Worm (Caenorhabditis elegans) whole organism, L3 larva: ENCODE results near the gene C17B7.4.

Source experiments
- ama-1 ChIP-seq: fragments of 150-350 bp; optimal IDR thresholded peaks from 2 replicates; lab custom pipeline; 2018
- ceh-82 ChIP-seq: fragments of 150-350 bp; optimal IDR thresholded peaks from 2 replicates; lab custom pipeline; 2014; ENCODE audit warnings: missing biosample characterization, missing genetic modification characterization
- elt-1 ChIP-seq: fragments of 150-350 bp; optimal IDR thresholded peaks from 2 replicates; lab custom pipeline; 2014; ENCODE audit warnings: missing biosample characterization, missing genetic modification characterization
- elt-3 ChIP-seq, 3 experiments: fragments of 150-350 bp in 1 of 3; sonication (generic microtip) in 2 of 3; optimal IDR thresholded peaks; 2 replicates in 2 of 3; 4 replicates in 1 of 3; lab custom pipeline; 2014 to 2017; ENCODE audit warnings: missing biosample characterization in 3 of 3, missing genetic modification characterization in 3 of 3
- fkh-10 ChIP-seq: sonication (generic microtip); optimal IDR thresholded peaks from 2 replicates; lab custom pipeline; 2017; ENCODE audit warnings: missing biosample characterization, missing genetic modification reagents, missing genetic modification characterization
- nhr-12 ChIP-seq: fragments of 150-350 bp; optimal IDR thresholded peaks from 2 replicates; lab custom pipeline; 2014; ENCODE audit warnings: missing biosample characterization, missing genetic modification characterization
- nhr-237 ChIP-seq: fragments of 150-350 bp; optimal IDR thresholded peaks from 2 replicates; lab custom pipeline; 2014; ENCODE audit warnings: missing biosample characterization, missing genetic modification characterization
- nhr-25 ChIP-seq: sonication (generic microtip); optimal IDR thresholded peaks from 2 replicates; lab custom pipeline; 2017; ENCODE audit warnings: missing biosample characterization, missing genetic modification characterization
- nhr-77 ChIP-seq: fragments of 150-350 bp; optimal IDR thresholded peaks from 2 replicates; lab custom pipeline; 2014; ENCODE audit warnings: missing biosample characterization, missing genetic modification characterization
- pha-4 ChIP-seq: fragments of 150-350 bp; optimal IDR thresholded peaks from 2 replicates; lab custom pipeline; 2014; ENCODE audit warnings: missing biosample characterization, missing genetic modification reagents, missing genetic modification characterization
- tbx-2 ChIP-seq: sonication (generic microtip); optimal IDR thresholded peaks from 2 replicates; lab custom pipeline; 2016; ENCODE audit warnings: mild to moderate bottlenecking, missing genetic modification characterization, missing compliant biosample characterization
- unc-39 ChIP-seq: sonication (generic microtip); optimal IDR thresholded peaks from 4 replicates; lab custom pipeline; 2017; ENCODE audit warnings: missing biosample characterization, missing genetic modification characterization
- unc-62 ChIP-seq: fragments of 150-350 bp; sonication (generic microtip); optimal IDR thresholded peaks from 4 replicates; lab custom pipeline; 2014; ENCODE audit warnings: missing biosample characterization, missing genetic modification reagents, missing genetic modification characterization
- ztf-11 ChIP-seq: fragments of 150-350 bp; optimal IDR thresholded peaks from 2 replicates; lab custom pipeline; 2014; ENCODE audit warnings: missing biosample characterization, missing genetic modification characterization

ce11 chrV:3316108-3316507 is 23.0 kb upstream of the C17B7.4 start, which contains the start of gene F35F10.1:
- TF ChIP-seq pha-4 (tag; lab: Kevin White, UChicago) (no peak), tbx-2 (tag; lab: Kevin White, UChicago) (no peak), ztf-11 (tag; lab: Kevin White, UChicago) (no peak), ama-1 (no peak), ceh-82 (tag; lab: Kevin White, UChicago) (no peak), unc-62 (GFP tag; lab: Kevin White, UChicago) (no peak), elt-1 (tag; lab: Kevin White, UChicago) (no peak), nhr-25 (no peak), nhr-237 (no peak), fkh-10 (GFP tag; lab: Kevin White, UChicago) (no peak), nhr-77 (tag; lab: Kevin White, UChicago) (no peak), unc-39 (tag; lab: Kevin White, UChicago) (no peak), elt-3 (tag; optimal IDR thresholded peaks at IDR 0.05; lab: Kevin White, UChicago) (no peak), nhr-12 (no peak)
